Fruit fly (Drosophila melanogaster) whole organism, wandering third instar larva: ENCODE measurements around the gene EndoGI.

Experiments used
- CG9705 ChIP-seq: fragments of 200-800 bp; sonication (Bioruptor generic); optimal IDR thresholded peaks from 2 replicates; lab custom pipeline; 2018; ENCODE audit warnings: missing biosample characterization, mild to moderate bottlenecking, missing genetic modification characterization
- GATAd ChIP-seq: sonication (Bioruptor generic); optimal IDR thresholded peaks from 2 replicates; lab custom pipeline; 2016; ENCODE audit warnings: missing biosample characterization, missing genetic modification characterization
- Jra ChIP-seq: sonication (Bioruptor generic); optimal IDR thresholded peaks from 2 replicates; lab custom pipeline; 2016; ENCODE audit warnings: missing biosample characterization, missing genetic modification characterization
- Myc ChIP-seq: fragments of >200 bp; optimal IDR thresholded peaks from 2 replicates; lab custom pipeline; 2017
- Sp1 ChIP-seq: fragments of 200-800 bp; sonication (Bioruptor generic); optimal IDR thresholded peaks from 3 replicates; lab custom pipeline; 2019; ENCODE audit warnings: missing biosample characterization, mild to moderate bottlenecking, missing genetic modification characterization, moderate library complexity
- lola ChIP-seq: fragments of >200 bp; optimal IDR thresholded peaks from 2 replicates; lab custom pipeline; 2017; ENCODE audit warnings: missing biosample characterization, missing genetic modification characterization
- psq ChIP-seq: fragments of 200-800 bp; sonication (Bioruptor generic); optimal IDR thresholded peaks from 3 replicates; lab custom pipeline; 2017; ENCODE audit warnings: missing biosample characterization, mild to moderate bottlenecking, missing genetic modification characterization, moderate library complexity
- woc ChIP-seq: sonication (Bioruptor generic); optimal IDR thresholded peaks from 2 replicates; lab custom pipeline; 2016; ENCODE audit warnings: missing biosample characterization, mild to moderate bottlenecking, missing genetic modification characterization

- no peak for TF ChIP-seq lola (GFP tag; lab: Kevin White, UChicago)
- TF ChIP-seq Jra (GFP tag; lab: Kevin White, UChicago), result no peak
- TF ChIP-seq CG9705, result no peak
- no peak for TF ChIP-seq Sp1 (GFP tag; lab: Kevin White, UChicago)
- no peak for TF ChIP-seq GATAd (GFP tag; lab: Kevin White, UChicago)
- no peak for TF ChIP-seq Myc
- TF ChIP-seq woc (GFP tag; lab: Kevin White, UChicago), result no peak
- TF ChIP-seq psq (GFP tag; lab: Kevin White, UChicago), result no peak
These were observed 16.0 kb downstream of the EndoGI start for dm6 chr2L:16273439-16273838.
